Worm (Caenorhabditis elegans) whole organism, young adult: Measurements from ENCODE around the gene F08F3.1.
A peak's percentile ranks its signal among the peaks of the same experiment; 100 is the strongest.

ENCODE experiments used
- B0019.2 ChIP-seq: fragments of 200-800 bp; sonication (Bioruptor generic); conservative IDR thresholded peaks from 2 replicates; pipeline ENCODE4 v1.3.6; 2022; ENCODE audit warnings: missing genetic modification reagents, missing genetic modification characterization, missing compliant biosample characterization
- F10E7.11 ChIP-seq: sonication (generic microtip); optimal IDR thresholded peaks from 2 replicates; lab custom pipeline; 2017; ENCODE audit warnings: mild to moderate bottlenecking, missing genetic modification characterization, moderate library complexity, missing compliant biosample characterization
- F39B2.1 ChIP-seq: fragments of 200-800 bp; sonication (Bioruptor generic); IDR thresholded peaks from 2 replicates; pipeline ENCODE4 v1.3.6; 2022; ENCODE audit warnings: missing genetic modification reagents, missing genetic modification characterization, missing compliant biosample characterization
- F57A8.1 ChIP-seq: fragments of 200-800 bp; sonication (Bioruptor generic); optimal IDR thresholded peaks from 2 replicates; lab custom pipeline; 2018; ENCODE audit warnings: mild to moderate bottlenecking, missing genetic modification characterization, moderate library complexity, missing compliant biosample characterization
- K11D2.4 ChIP-seq: fragments of 200-800 bp; sonication (Bioruptor generic); IDR thresholded peaks from 2 replicates; pipeline ENCODE4 v1.3.6; 2022; ENCODE audit warnings: missing genetic modification reagents, missing genetic modification characterization, missing compliant biosample characterization
- K12H6.12 ChIP-seq: fragments of 200-800 bp; sonication (Bioruptor generic); optimal IDR thresholded peaks from 2 replicates; lab custom pipeline; 2018; ENCODE audit warnings: mild to moderate bottlenecking, missing genetic modification characterization, missing compliant biosample characterization
- Y53F4B.3 ChIP-seq: fragments of 200-800 bp; sonication (Bioruptor generic); IDR thresholded peaks from 2 replicates; pipeline ENCODE4 v1.3.6; 2022; ENCODE audit warnings: missing genetic modification reagents, missing genetic modification characterization, missing compliant biosample characterization
- Y53G8AR.9 ChIP-seq: fragments of 200-800 bp; sonication (Bioruptor generic); conservative IDR thresholded peaks from 2 replicates; pipeline ENCODE4 v1.3.6; 2022; ENCODE audit warnings: missing genetic modification reagents, missing genetic modification characterization, missing compliant biosample characterization
- Y67H2A.10 ChIP-seq: fragments of 200-800 bp; sonication (Bioruptor generic); conservative IDR thresholded peaks from 2 replicates; pipeline ENCODE4 v1.3.6; 2022; ENCODE audit warnings: missing genetic modification reagents, missing genetic modification characterization, missing compliant biosample characterization
- Y79H2A.3 ChIP-seq: fragments of 200-800 bp; sonication (Bioruptor generic); conservative IDR thresholded peaks from 2 replicates; pipeline ENCODE4 v1.3.6; 2022; ENCODE audit warnings: missing genetic modification reagents, missing genetic modification characterization, missing compliant biosample characterization
- Y95B8A.8 ChIP-seq: fragments of 200-800 bp; sonication (Bioruptor generic); IDR thresholded peaks from 2 replicates; pipeline ENCODE4 v1.3.6; 2022; ENCODE audit warnings: missing genetic modification reagents, missing genetic modification characterization, missing compliant biosample characterization
- ama-1 ChIP-seq, 3 experiments: fragments of 150-350 bp in 1 of 3; sonication (generic microtip) in 2 of 3; optimal IDR thresholded peaks; 2 replicates each; lab custom pipeline; 2014 to 2018; ENCODE audit warnings: missing biosample characterization in 2 of 3, missing genetic modification characterization in 2 of 3, missing genetic modification reagents in 2 of 3
- aptf-2 ChIP-seq: fragments of 200-800 bp; sonication (Bioruptor generic); conservative IDR thresholded peaks from 2 replicates; pipeline ENCODE4 v1.3.6; 2022; ENCODE audit warnings: missing genetic modification reagents, missing genetic modification characterization, missing compliant biosample characterization
- athp-1 ChIP-seq: sonication (generic microtip); optimal IDR thresholded peaks from 2 replicates; lab custom pipeline; 2017; ENCODE audit warnings: mild to moderate bottlenecking, missing genetic modification characterization, missing compliant biosample characterization
- bed-1 ChIP-seq: fragments of 200-800 bp; sonication (Bioruptor generic); IDR thresholded peaks from 2 replicates; pipeline ENCODE4 v1.3.6; 2022; ENCODE audit warnings: missing genetic modification reagents, missing genetic modification characterization, missing compliant biosample characterization
- ceh-100 ChIP-seq: fragments of 200-800 bp; sonication (Bioruptor generic); IDR thresholded peaks from 2 replicates; pipeline ENCODE4 v1.3.6; 2022; ENCODE audit warnings: missing genetic modification reagents, missing genetic modification characterization, missing compliant biosample characterization
- ceh-79 ChIP-seq: sonication (generic microtip); optimal IDR thresholded peaks from 2 replicates; lab custom pipeline; 2017; ENCODE audit warnings: mild to moderate bottlenecking, missing genetic modification characterization, missing compliant biosample characterization
- ceh-91 ChIP-seq: fragments of 200-800 bp; sonication (Bioruptor generic); IDR thresholded peaks from 2 replicates; pipeline ENCODE4 v1.3.6; 2022; ENCODE audit warnings: missing genetic modification reagents, missing genetic modification characterization, missing compliant biosample characterization
- chd-7 ChIP-seq: sonication (generic microtip); optimal IDR thresholded peaks from 2 replicates; lab custom pipeline; 2016; ENCODE audit warnings: mild to moderate bottlenecking, missing genetic modification characterization, moderate library complexity, missing compliant biosample characterization
- die-1 ChIP-seq: sonication (generic microtip); optimal IDR thresholded peaks from 2 replicates; lab custom pipeline; 2016; ENCODE audit warnings: missing genotype, mild to moderate bottlenecking, missing genetic modification characterization, missing compliant biosample characterization
- dpff-1 ChIP-seq: sonication (generic microtip); optimal IDR thresholded peaks from 2 replicates; lab custom pipeline; 2017; ENCODE audit warnings: mild to moderate bottlenecking, missing genetic modification characterization, missing compliant biosample characterization
- egl-44 ChIP-seq: fragments of 200-800 bp; sonication (Bioruptor generic); IDR thresholded peaks from 2 replicates; pipeline ENCODE4 v1.3.6; 2022; ENCODE audit warnings: missing genetic modification reagents, missing genetic modification characterization, missing compliant biosample characterization
- egrh-3 ChIP-seq: fragments of 200-800 bp; sonication (Bioruptor generic); IDR thresholded peaks from 2 replicates; pipeline ENCODE4 v1.3.6; 2022; ENCODE audit warnings: missing genetic modification reagents, missing genetic modification characterization, missing compliant biosample characterization
- him-1 ChIP-seq: sonication (generic microtip); optimal IDR thresholded peaks from 2 replicates; lab custom pipeline; 2016; ENCODE audit warnings: missing genotype, missing genetic modification reagents, missing genetic modification characterization, missing compliant biosample characterization
- hlh-26 ChIP-seq: fragments of 200-800 bp; sonication (Bioruptor generic); conservative IDR thresholded peaks from 2 replicates; pipeline ENCODE4 v1.3.6; 2022; ENCODE audit warnings: missing genetic modification reagents, missing genetic modification characterization, missing compliant biosample characterization
- hsf-1 ChIP-seq: fragments of 200-800 bp; sonication (Bioruptor generic); IDR thresholded peaks from 2 replicates; pipeline ENCODE4 v1.3.6; 2022; ENCODE audit warnings: missing genetic modification reagents, missing genetic modification characterization, missing compliant biosample characterization
- let-607 ChIP-seq, 2 experiments: fragments of 200-800 bp in 1 of 2; sonication (Bioruptor generic) in 1 of 2; sonication (generic microtip) in 1 of 2; optimal IDR thresholded peaks; 2 replicates each; lab custom pipeline; 2016 to 2018; ENCODE audit warnings: mild to moderate bottlenecking in 2 of 2, missing compliant biosample characterization in 2 of 2, missing genetic modification characterization in 2 of 2, moderate library complexity in 2 of 2, missing genotype in 1 of 2
- lin-26 ChIP-seq: fragments of 200-800 bp; sonication (Bioruptor generic); IDR thresholded peaks from 2 replicates; pipeline ENCODE4 v1.3.6; 2022; ENCODE audit warnings: missing genetic modification reagents, missing genetic modification characterization, missing compliant biosample characterization
- lin-35 ChIP-seq, 3 experiments: fragments of 150-350 bp in 2 of 3; sonication (generic microtip) in 1 of 3; optimal IDR thresholded peaks; 2 replicates each; lab custom pipeline; 2014 to 2018; ENCODE audit warnings: missing biosample characterization in 3 of 3, missing genetic modification characterization in 3 of 3, missing genetic modification reagents in 3 of 3
- lin-54 ChIP-seq: fragments of 200-800 bp; sonication (Bioruptor generic); optimal IDR thresholded peaks from 2 replicates; lab custom pipeline; 2018; ENCODE audit warnings: mild to moderate bottlenecking, missing genetic modification characterization, missing compliant biosample characterization
- lir-1 ChIP-seq: fragments of 200-800 bp; sonication (Bioruptor generic); conservative IDR thresholded peaks from 2 replicates; pipeline ENCODE4 v1.3.6; 2022; ENCODE audit warnings: missing genetic modification reagents, missing genetic modification characterization, missing compliant biosample characterization
- madf-10 ChIP-seq: sonication (generic microtip); optimal IDR thresholded peaks from 2 replicates; lab custom pipeline; 2016; ENCODE audit warnings: mild to moderate bottlenecking, missing genetic modification characterization, missing compliant biosample characterization
- mcd-1 ChIP-seq: fragments of 200-800 bp; sonication (Bioruptor generic); IDR thresholded peaks from 2 replicates; pipeline ENCODE4 v1.3.6; 2022; ENCODE audit warnings: missing genetic modification reagents, missing genetic modification characterization, missing compliant biosample characterization
- mel-28 ChIP-seq: sonication (generic microtip); optimal IDR thresholded peaks from 2 replicates; lab custom pipeline; 2016; ENCODE audit warnings: borderline replicate concordance, mild to moderate bottlenecking, missing genetic modification characterization, missing compliant biosample characterization
- nhr-179 ChIP-seq: sonication (generic microtip); optimal IDR thresholded peaks from 2 replicates; lab custom pipeline; 2016; ENCODE audit warnings: mild to moderate bottlenecking, missing genetic modification characterization, missing compliant biosample characterization
- nhr-27 ChIP-seq: fragments of 200-800 bp; sonication (Bioruptor generic); optimal IDR thresholded peaks from 2 replicates; lab custom pipeline; 2018; ENCODE audit warnings: mild to moderate bottlenecking, missing genetic modification characterization, moderate library complexity, missing compliant biosample characterization
- pbrm-1 ChIP-seq: fragments of 200-800 bp; sonication (Bioruptor generic); IDR thresholded peaks from 2 replicates; pipeline ENCODE4 v1.3.6; 2022; ENCODE audit warnings: missing genetic modification reagents, missing genetic modification characterization, missing compliant biosample characterization
- rcor-1 ChIP-seq: fragments of 200-800 bp; sonication (Bioruptor generic); IDR thresholded peaks from 2 replicates; pipeline ENCODE4 v1.3.6; 2022; ENCODE audit warnings: missing genetic modification reagents, missing genetic modification characterization, missing compliant biosample characterization
- sdz-38 ChIP-seq: sonication (generic microtip); optimal IDR thresholded peaks from 2 replicates; lab custom pipeline; 2016; ENCODE audit warnings: missing genotype, missing genetic modification characterization, missing compliant biosample characterization
- sea-2 ChIP-seq: fragments of 200-800 bp; sonication (Bioruptor generic); IDR thresholded peaks from 2 replicates; pipeline ENCODE4 v1.3.6; 2022; ENCODE audit warnings: missing genetic modification characterization, missing compliant biosample characterization
- snpc-1.1 ChIP-seq: sonication (generic microtip); optimal IDR thresholded peaks from 2 replicates; lab custom pipeline; 2017; ENCODE audit warnings: missing genetic modification characterization, mild to moderate bottlenecking, missing compliant biosample characterization, antibody characterized with exemption, moderate library complexity, missing genotype, missing genetic modification reagents; ENCODE audit not compliant: insufficient read depth
- snpc-4 ChIP-seq, 5 experiments: fragments of 150-350 bp in 1 of 5; sonication (generic microtip) in 4 of 5; optimal IDR thresholded peaks; 2 replicates each; lab custom pipeline; 2014 to 2018; ENCODE audit warnings: missing genetic modification characterization in 5 of 5, missing biosample characterization in 3 of 5, antibody characterized with exemption in 2 of 5, mild to moderate bottlenecking in 2 of 5, missing compliant biosample characterization in 2 of 5, missing genotype in 2 of 5, moderate library complexity in 2 of 5, missing genetic modification reagents in 1 of 5
- tbp1 ChIP-seq: fragments of 200-800 bp; sonication (Bioruptor generic); optimal IDR thresholded peaks from 2 replicates; lab custom pipeline; 2018; ENCODE audit warnings: mild to moderate bottlenecking, missing genetic modification characterization, missing compliant biosample characterization
- unc-130 ChIP-seq: sonication (generic microtip); optimal IDR thresholded peaks from 2 replicates; lab custom pipeline; 2016; ENCODE audit warnings: missing genetic modification reagents, missing genetic modification characterization, missing compliant biosample characterization
- zim-3 ChIP-seq: sonication (generic microtip); optimal IDR thresholded peaks from 2 replicates; lab custom pipeline; 2017; ENCODE audit warnings: mild to moderate bottlenecking, missing genetic modification characterization, moderate library complexity, missing compliant biosample characterization
- ztf-22 ChIP-seq: fragments of 200-800 bp; sonication (Bioruptor generic); optimal IDR thresholded peaks from 2 replicates; lab custom pipeline; 2018; ENCODE audit warnings: mild to moderate bottlenecking, missing genetic modification characterization, moderate library complexity, missing compliant biosample characterization
- ztf-3 ChIP-seq: fragments of 200-800 bp; sonication (Bioruptor generic); optimal IDR thresholded peaks from 2 replicates; lab custom pipeline; 2018; ENCODE audit warnings: mild to moderate bottlenecking, missing genetic modification characterization, missing compliant biosample characterization
- ztf-6 ChIP-seq: fragments of 200-800 bp; sonication (Bioruptor generic); IDR thresholded peaks from 2 replicates; pipeline ENCODE4 v1.3.6; 2022; ENCODE audit warnings: missing genetic modification reagents, missing genetic modification characterization, missing compliant biosample characterization

The F08F3.1 gene

ce11 chrV:5433020-5433419 lies 12.9 kb upstream of the F08F3.1 start, which contains the start of gene acl-6 (continued):
- TF ChIP-seq zim-3 (tag; lab: Kevin White, UChicago), result no peak
- TF ChIP-seq madf-10 (tag; lab: Kevin White, UChicago), result no peak
- TF ChIP-seq mel-28 (tag; lab: Kevin White, UChicago), result no peak
- TF ChIP-seq sea-2 (GFP tag; lab: Robert Waterston, UW), result no peak
- no peak for TF ChIP-seq Y79H2A.3 (GFP tag; lab: Robert Waterston, UW)
- TF ChIP-seq B0019.2 (GFP tag; lab: Robert Waterston, UW), result no peak
- no peak for TF ChIP-seq ceh-91 (GFP tag; lab: Robert Waterston, UW)
- no peak for TF ChIP-seq egrh-3
- TF ChIP-seq Y53F4B.3 (GFP tag; lab: Robert Waterston, UW), result no peak
- no peak for TF ChIP-seq hsf-1 (GFP tag; lab: Robert Waterston, UW)
- no peak for TF ChIP-seq him-1 (tag; lab: Kevin White, UChicago)
- TF ChIP-seq ama-1 (optimal IDR thresholded peaks at IDR 0.05; lab: Kevin White, UChicago), result no peak
- TF ChIP-seq ama-1 (GFP tag; optimal IDR thresholded peaks at IDR 0.05; lab: Kevin White, UChicago), result no peak
- TF ChIP-seq nhr-27 (tag; lab: Kevin White, UChicago), result no peak
- no peak for TF ChIP-seq snpc-1.1 (tag; lab: Kevin White, UChicago)
- TF ChIP-seq die-1 (tag; lab: Kevin White, UChicago), result no peak
- TF ChIP-seq unc-130 (GFP tag; lab: Kevin White, UChicago), result no peak
- TF ChIP-seq bed-1, result no peak
- peak; percentile 86 for TF ChIP-seq lin-54 (GFP tag; lab: Kevin White, UChicago)
- no peak for TF ChIP-seq F10E7.11 (tag; lab: Kevin White, UChicago)
- TF ChIP-seq lin-35 (GFP tag; optimal IDR thresholded peaks at IDR 0.05; lab: Kevin White, UChicago), result peak in 1 of 3 experiments; percentile 73
- TF ChIP-seq ztf-3 (GFP tag; lab: Kevin White, UChicago), result no peak
- no peak for TF ChIP-seq chd-7 (tag; lab: Kevin White, UChicago)
- no peak for TF ChIP-seq Y95B8A.8 (GFP tag; lab: Robert Waterston, UW)
- no peak for TF ChIP-seq pbrm-1 (GFP tag; lab: Robert Waterston, UW)
- TF ChIP-seq lir-1 (GFP tag; lab: Robert Waterston, UW), result no peak
- TF ChIP-seq ceh-79 (tag; lab: Kevin White, UChicago), result no peak
- TF ChIP-seq Y53G8AR.9 (GFP tag; lab: Robert Waterston, UW), result no peak
- no peak for TF ChIP-seq egl-44 (GFP tag; lab: Robert Waterston, UW)
- no peak for TF ChIP-seq snpc-4 (GFP tag; optimal IDR thresholded peaks at IDR 0.05; lab: Kevin White, UChicago)
- TF ChIP-seq snpc-4 (tag; optimal IDR thresholded peaks at IDR 0.05; lab: Kevin White, UChicago), result peak in 1 of 4 experiments; percentile 27
- TF ChIP-seq F39B2.1 (GFP tag; lab: Robert Waterston, UW), result no peak
- no peak for TF ChIP-seq lin-26
- TF ChIP-seq let-607 (tag; optimal IDR thresholded peaks at IDR 0.05; lab: Kevin White, UChicago), result peak in 1 of 2 experiments; percentile 16
- no peak; the same call in 1 of the 2 replicates for TF ChIP-seq K11D2.4
- TF ChIP-seq ceh-100 (GFP tag; lab: Robert Waterston, UW), result no peak
- no peak for TF ChIP-seq ztf-22 (GFP tag; lab: Kevin White, UChicago)
- TF ChIP-seq hlh-26 (GFP tag; lab: Robert Waterston, UW), result no peak
- TF ChIP-seq Y67H2A.10 (GFP tag; lab: Robert Waterston, UW), result no peak
- TF ChIP-seq sdz-38 (tag; lab: Kevin White, UChicago), result no peak
- no peak for TF ChIP-seq dpff-1 (tag; lab: Kevin White, UChicago)
- peak; percentile 94 for TF ChIP-seq mcd-1 (GFP tag; lab: Robert Waterston, UW)
- TF ChIP-seq ztf-6, result no peak
- peak; percentile 38 for TF ChIP-seq tbp1 (GFP tag; lab: Kevin White, UChicago)
- no peak for TF ChIP-seq rcor-1 (GFP tag; lab: Robert Waterston, UW)
- TF ChIP-seq nhr-179 (tag; lab: Kevin White, UChicago), result no peak
- no peak for TF ChIP-seq F57A8.1 (GFP tag; lab: Kevin White, UChicago)
- no peak for TF ChIP-seq K12H6.12 (tag; lab: Kevin White, UChicago)
- no peak for TF ChIP-seq aptf-2 (GFP tag; lab: Robert Waterston, UW)
- TF ChIP-seq athp-1 (tag; lab: Kevin White, UChicago), result no peak
